Fruit fly (Drosophila melanogaster): ENCODE measurements around the gene CG34269.

Gene CG34269

DNA sequence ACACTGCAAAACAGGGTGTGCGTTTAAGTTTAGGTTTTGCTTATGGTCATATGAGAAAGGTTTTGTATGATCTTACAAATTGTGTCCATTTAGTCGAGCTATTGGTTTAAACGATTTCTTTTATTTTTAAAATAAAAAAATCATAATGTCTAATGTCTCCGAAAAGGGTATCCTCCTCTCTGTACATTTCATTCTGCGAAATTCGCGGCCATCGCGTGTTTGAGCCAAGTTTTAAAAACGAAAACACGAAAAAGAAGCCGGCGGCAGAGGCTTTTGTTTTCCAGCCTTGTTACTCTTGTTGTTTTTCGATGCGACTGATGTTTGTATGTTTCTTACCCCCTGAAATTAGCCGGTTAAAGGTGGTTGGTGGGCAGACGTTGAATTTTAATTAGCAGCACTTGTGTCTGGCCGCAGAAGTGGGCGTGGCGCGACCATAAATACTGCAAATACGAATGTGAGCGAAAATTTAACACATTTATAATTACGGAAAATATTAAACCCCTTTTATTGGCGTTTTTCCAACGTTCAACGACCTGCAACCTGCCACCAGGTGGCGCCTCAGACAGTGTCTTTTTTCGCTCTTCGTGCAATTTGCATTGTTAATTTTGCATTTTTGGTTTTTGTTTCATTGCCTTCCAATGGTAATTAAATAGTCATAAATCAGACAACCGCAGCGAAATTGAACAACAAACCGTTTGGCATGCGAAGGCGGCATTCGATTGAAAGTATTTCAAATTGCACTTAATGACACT, 7.5 kb upstream of the CG34269 start (continued):
- TF ChIP-seq Sox14 (GFP tag; optimal IDR thresholded peaks at IDR 0.05): no peak
- no peak for TF ChIP-seq CG6276 (GFP tag; optimal IDR thresholded peaks at IDR 0.05)
- no peak for TF ChIP-seq CG10631 (GFP tag; optimal IDR thresholded peaks at IDR 0.05)
- no peak for TF ChIP-seq CG4318 (GFP tag; optimal IDR thresholded peaks at IDR 0.05)
- TF ChIP-seq CG11762 (GFP tag; optimal IDR thresholded peaks at IDR 0.05; ENCODE audit: insufficient read depth): no peak
- TF ChIP-seq CG3032 (tag; optimal IDR thresholded peaks at IDR 0.05): no peak
- TF ChIP-seq fkh (GFP tag; optimal IDR thresholded peaks at IDR 0.05): no peak
- TF ChIP-seq CG31627 (GFP tag; optimal IDR thresholded peaks at IDR 0.05): peak; percentile 10
- TF ChIP-seq Eip93F (GFP tag; optimal IDR thresholded peaks at IDR 0.05): no peak
- no peak for TF ChIP-seq CG16779 (tag; optimal IDR thresholded peaks at IDR 0.05)
- TF ChIP-seq Eip78C (GFP tag): peak; percentile 77
- no peak for TF ChIP-seq spab (GFP tag; optimal IDR thresholded peaks at IDR 0.05)
- TF ChIP-seq Eip75B (GFP tag; optimal IDR thresholded peaks at IDR 0.05): peak; percentile 10
- TF ChIP-seq esn (GFP tag; optimal IDR thresholded peaks at IDR 0.05): peak; percentile 31
- TF ChIP-seq CG6808 (GFP tag; optimal IDR thresholded peaks at IDR 0.05): no peak
- TF ChIP-seq Ets21C (GFP tag; optimal IDR thresholded peaks at IDR 0.05): no peak
- TF ChIP-seq Sox102F (GFP tag; optimal IDR thresholded peaks at IDR 0.05): peak; percentile 16
- TF ChIP-seq net (GFP tag; optimal IDR thresholded peaks at IDR 0.05): no peak
- TF ChIP-seq Blimp-1 (GFP tag; optimal IDR thresholded peaks at IDR 0.05): no peak
- no peak for TF ChIP-seq acj6 (GFP tag; optimal IDR thresholded peaks at IDR 0.05)
- no peak for TF ChIP-seq Hr38 (GFP tag; optimal IDR thresholded peaks at IDR 0.05)
- TF ChIP-seq CG10669 (GFP tag; optimal IDR thresholded peaks at IDR 0.05): no peak
- TF ChIP-seq CG8119 (GFP tag; IDR thresholded peaks at IDR 0.05): no peak
- TF ChIP-seq Hr4 (GFP tag; optimal IDR thresholded peaks at IDR 0.05): peak; percentile 29
- TF ChIP-seq CG6854 (GFP tag; optimal IDR thresholded peaks at IDR 0.05): no peak
- no peak for TF ChIP-seq vri (GFP tag; optimal IDR thresholded peaks at IDR 0.05)
- TF ChIP-seq fd85E (GFP tag; optimal IDR thresholded peaks at IDR 0.05): no peak
- peak; percentile 25 for TF ChIP-seq Hr39 (GFP tag; optimal IDR thresholded peaks at IDR 0.05)
- peak; percentile 9 to 81 for TF ChIP-seq ss (GFP tag; optimal IDR thresholded peaks at IDR 0.05)
- no peak for TF ChIP-seq CG15336 (GFP tag; IDR thresholded peaks at IDR 0.05)
- no peak for TF ChIP-seq CG1621 (tag; optimal IDR thresholded peaks at IDR 0.05)
- TF ChIP-seq CG34406 (GFP tag; optimal IDR thresholded peaks at IDR 0.05): no peak

DNA sequence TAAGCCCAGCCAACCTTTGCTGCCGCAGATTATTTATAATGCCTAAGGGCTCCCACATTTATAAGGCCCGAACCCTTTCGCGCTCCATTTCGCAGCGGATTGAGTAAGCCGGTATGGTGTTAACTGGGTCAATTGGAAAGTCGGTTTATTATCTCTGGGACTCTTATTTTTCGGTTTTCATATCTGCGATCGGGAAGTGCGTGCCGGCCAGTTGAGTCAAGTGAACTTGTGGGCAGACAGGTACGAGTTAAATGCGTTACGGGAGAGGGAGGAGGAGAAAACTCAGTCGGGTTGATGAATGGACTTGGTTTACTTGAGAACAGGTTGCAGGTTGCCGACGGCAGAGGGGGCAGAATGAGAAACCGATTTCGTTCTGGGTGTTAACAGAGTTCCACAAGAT, 3.9 kb upstream of the CG34269 start:
- no peak for TF ChIP-seq Eip93F (GFP tag; optimal IDR thresholded peaks at IDR 0.05)
- no peak for TF ChIP-seq cyc (GFP tag; optimal IDR thresholded peaks at IDR 0.05)
- no peak for TF ChIP-seq CG15336 (GFP tag; IDR thresholded peaks at IDR 0.05)
- peak in 1 of 2 experiments; percentile 12 for TF ChIP-seq ss (GFP tag; optimal IDR thresholded peaks at IDR 0.05)
- TF ChIP-seq CG7368 (GFP tag; optimal IDR thresholded peaks at IDR 0.05): no peak
- TF ChIP-seq CG11762 (GFP tag; optimal IDR thresholded peaks at IDR 0.05; ENCODE audit: insufficient read depth): no peak
- no peak for TF ChIP-seq Lpt (GFP tag; optimal IDR thresholded peaks at IDR 0.05)
- TF ChIP-seq Ets96B (tag; optimal IDR thresholded peaks at IDR 0.05): no peak
- TF ChIP-seq CG32006 (GFP tag; optimal IDR thresholded peaks at IDR 0.05): no peak
- TF ChIP-seq Eip78C (GFP tag): peak; percentile 21
- no peak for TF ChIP-seq vri (GFP tag; optimal IDR thresholded peaks at IDR 0.05)
- TF ChIP-seq lz (GFP tag; optimal IDR thresholded peaks at IDR 0.05): no peak
- TF ChIP-seq Blimp-1 (GFP tag; optimal IDR thresholded peaks at IDR 0.05): peak; percentile 68
- no peak for TF ChIP-seq dsx (GFP tag; optimal IDR thresholded peaks at IDR 0.05; ENCODE audit: poor library complexity, severe bottlenecking)
- no peak for TF ChIP-seq CG3032 (tag; optimal IDR thresholded peaks at IDR 0.05)
- no peak for TF ChIP-seq pdm3 (GFP tag; optimal IDR thresholded peaks at IDR 0.05)
- no peak for TF ChIP-seq spab (GFP tag; optimal IDR thresholded peaks at IDR 0.05)
- no peak for TF ChIP-seq CG31627 (GFP tag; optimal IDR thresholded peaks at IDR 0.05)
- no peak for TF ChIP-seq fd85E (GFP tag; optimal IDR thresholded peaks at IDR 0.05)

All from whole organism, prepupa.